Worm (Caenorhabditis elegans) whole organism, early embryonic: ENCODE results near the gene F47B8.5.

Source experiments
- B0310.2 ChIP-seq: sonication (generic microtip); optimal IDR thresholded peaks from 2 replicates; lab custom pipeline; 2016; ENCODE audit warnings: mild to moderate bottlenecking, missing genetic modification characterization, missing compliant biosample characterization
- F13C5.2 ChIP-seq: sonication (generic microtip); optimal IDR thresholded peaks from 2 replicates; lab custom pipeline; 2017; ENCODE audit warnings: mild to moderate bottlenecking, missing genetic modification characterization, inconsistent platforms, missing compliant biosample characterization
- aly-1 ChIP-seq: sonication (generic microtip); optimal IDR thresholded peaks from 2 replicates; lab custom pipeline; 2016; ENCODE audit warnings: missing genetic modification characterization, missing compliant biosample characterization
- ama-1 ChIP-seq: fragments of 150-350 bp; optimal IDR thresholded peaks from 2 replicates; lab custom pipeline; 2014
- ceh-13 ChIP-seq: fragments of 200-800 bp; sonication (Bioruptor generic); optimal IDR thresholded peaks from 2 replicates; lab custom pipeline; 2018; ENCODE audit warnings: mild to moderate bottlenecking, missing genetic modification characterization, missing compliant biosample characterization
- ceh-36 ChIP-seq: sonication (generic microtip); optimal IDR thresholded peaks from 2 replicates; lab custom pipeline; 2016; ENCODE audit warnings: missing genetic modification characterization, inconsistent platforms, missing compliant biosample characterization
- flt-1 ChIP-seq: fragments of 200-800 bp; sonication (Bioruptor generic); IDR thresholded peaks from 2 replicates; pipeline ENCODE4 v1.3.6; 2022; ENCODE audit warnings: missing genetic modification characterization, missing compliant biosample characterization
- hmbx-1 ChIP-seq: sonication (generic microtip); optimal IDR thresholded peaks from 2 replicates; lab custom pipeline; 2016; ENCODE audit warnings: mild to moderate bottlenecking, missing genetic modification characterization, missing compliant biosample characterization
- hmg-4 ChIP-seq: fragments of 200-800 bp; sonication (Bioruptor generic); optimal IDR thresholded peaks from 2 replicates; lab custom pipeline; 2018; ENCODE audit warnings: mild to moderate bottlenecking, missing genetic modification characterization, missing compliant biosample characterization
- hnd-1 ChIP-seq: sonication (generic microtip); optimal IDR thresholded peaks from 2 replicates; lab custom pipeline; 2016; ENCODE audit warnings: missing genetic modification characterization, missing compliant biosample characterization
- pes-1 ChIP-seq: fragments of 200-800 bp; sonication (Bioruptor generic); IDR thresholded peaks from 2 replicates; pipeline ENCODE4 v1.3.6; 2022; ENCODE audit warnings: missing genetic modification reagents, missing genetic modification characterization, missing compliant biosample characterization
- scrt-1 ChIP-seq: fragments of 200-800 bp; sonication (Bioruptor generic); IDR thresholded peaks from 2 replicates; pipeline ENCODE4 v1.3.6; 2022; ENCODE audit warnings: missing genetic modification characterization, missing compliant biosample characterization
- sea-1 ChIP-seq: fragments of 200-800 bp; sonication (Bioruptor generic); conservative IDR thresholded peaks from 2 replicates; pipeline ENCODE4 v1.3.6; 2022; ENCODE audit warnings: missing genetic modification characterization, missing compliant biosample characterization
- tbx-11 ChIP-seq: fragments of 200-800 bp; sonication (Bioruptor generic); IDR thresholded peaks from 2 replicates; pipeline ENCODE4 v1.3.6; 2022; ENCODE audit warnings: missing genetic modification characterization, missing compliant biosample characterization
- tbx-37 ChIP-seq: fragments of 200-800 bp; sonication (Bioruptor generic); conservative IDR thresholded peaks from 2 replicates; pipeline ENCODE4 v1.3.6; 2022; ENCODE audit warnings: missing genetic modification reagents, missing genetic modification characterization, missing compliant biosample characterization
- tra-4 ChIP-seq: sonication (generic microtip); optimal IDR thresholded peaks from 2 replicates; lab custom pipeline; 2017; ENCODE audit warnings: missing genetic modification characterization, missing compliant biosample characterization

F47B8.5 gene

DNA sequence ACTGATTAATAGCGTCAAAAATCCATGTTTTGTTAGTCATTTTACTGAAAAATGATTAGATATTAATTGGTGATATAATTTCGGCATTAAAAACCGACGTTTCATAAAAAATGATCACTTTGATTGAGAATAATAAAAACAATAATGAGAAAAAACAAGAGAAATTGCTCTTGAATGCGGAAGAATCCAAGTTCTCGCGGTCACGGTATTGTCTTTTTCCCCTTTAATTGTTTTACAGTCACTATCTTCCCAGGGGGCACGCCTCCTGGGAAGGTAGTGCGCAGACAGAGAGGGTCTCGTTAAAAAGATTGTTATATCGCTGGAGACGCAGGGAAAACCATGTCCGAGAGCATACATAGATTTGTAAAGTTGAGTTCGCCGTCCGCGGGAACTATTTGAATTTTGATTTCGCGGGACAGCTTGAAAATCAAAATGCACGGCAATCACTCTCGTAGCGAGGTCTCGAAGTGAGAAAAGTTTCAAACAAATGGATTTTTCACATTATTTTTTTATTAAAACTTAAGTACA lies 33.9 kb downstream of the F47B8.5 start, which contains the start of gene F14D7.2:
Gene F14D7.2, minus strand, starts transcription at position 51 of the 528 bp plus-strand sequence.
- no peak for TF ChIP-seq sea-1
- no peak for TF ChIP-seq F13C5.2 (tag; lab: Kevin White, UChicago)
- TF ChIP-seq hnd-1, result no peak
- TF ChIP-seq pes-1 (GFP tag; lab: Robert Waterston, UW), result no peak
- no peak for TF ChIP-seq B0310.2 (tag; lab: Kevin White, UChicago)
- TF ChIP-seq ceh-36 (tag; lab: Kevin White, UChicago), result no peak

DNA sequence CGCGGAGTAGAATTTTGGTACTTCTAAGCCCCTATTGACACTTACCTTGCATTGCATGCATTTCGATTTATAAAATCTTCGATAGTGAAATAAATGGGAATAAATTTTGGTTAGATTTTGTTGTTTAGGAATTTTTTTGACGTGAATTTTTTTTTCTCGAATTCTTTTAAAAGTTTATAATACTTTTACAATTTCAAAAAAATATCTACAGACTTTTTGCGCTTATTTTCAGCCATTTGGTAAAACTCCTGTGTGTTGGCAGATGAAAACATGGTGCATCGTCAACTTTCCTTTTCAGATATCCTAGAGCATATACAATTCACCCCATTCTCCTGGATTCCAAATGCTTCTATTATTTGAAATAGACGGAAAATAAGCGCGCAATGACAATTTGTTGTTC lies 37.0 kb downstream of the F47B8.5 start, which contains the start of gene F14D7.18:
Gene F14D7.18, minus strand, starts transcription at position 101 of the 400 bp plus-strand sequence.
- TF ChIP-seq scrt-1 (no peak), B0310.2 (tag; lab: Kevin White, UChicago) (no peak), F13C5.2 (tag; lab: Kevin White, UChicago) (no peak), sea-1 (no peak), tbx-37 (no peak), flt-1 (GFP tag; lab: Robert Waterston, UW) (no peak), hnd-1 (no peak), hmbx-1 (tag; lab: Kevin White, UChicago) (no peak), hmg-4 (GFP tag; lab: Kevin White, UChicago) (no peak), tra-4 (no peak)

DNA sequence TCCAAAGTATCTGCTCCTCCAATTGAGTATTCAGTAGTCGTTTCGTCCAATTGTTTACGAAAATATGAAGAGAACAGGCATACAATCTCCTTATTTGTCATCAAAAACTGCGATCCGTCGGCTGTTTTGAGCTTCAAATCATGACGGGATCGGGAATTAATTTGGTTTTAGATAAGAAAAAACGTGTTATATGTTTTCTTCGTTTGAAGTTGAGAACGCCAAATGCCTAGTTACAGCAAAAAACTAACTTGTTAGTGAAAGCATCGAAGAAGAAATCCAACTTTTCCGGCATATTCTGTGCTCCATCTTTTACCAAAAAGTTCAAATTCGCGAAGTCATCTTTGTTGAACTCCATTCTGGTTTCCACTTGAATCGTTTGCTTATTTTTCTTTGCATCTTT lies 38.3 kb downstream of the F47B8.5 start, which contains the start of gene F14D7.1:
Gene F14D7.1, minus strand, starts transcription at position 101 of the 400 bp plus-strand sequence.
- TF ChIP-seq ama-1 (lab: Kevin White, UChicago) (no peak), scrt-1 (no peak), F13C5.2 (tag; lab: Kevin White, UChicago) (no peak), pes-1 (GFP tag; lab: Robert Waterston, UW) (no peak), B0310.2 (tag; lab: Kevin White, UChicago) (no peak), tbx-11 (GFP tag; lab: Robert Waterston, UW) (no peak), aly-1 (tag; lab: Kevin White, UChicago) (no peak), ceh-13 (GFP tag; lab: Kevin White, UChicago) (no peak), hmbx-1 (tag; lab: Kevin White, UChicago) (no peak), flt-1 (GFP tag; lab: Robert Waterston, UW) (no peak), hmg-4 (GFP tag; lab: Kevin White, UChicago) (no peak)

DNA sequence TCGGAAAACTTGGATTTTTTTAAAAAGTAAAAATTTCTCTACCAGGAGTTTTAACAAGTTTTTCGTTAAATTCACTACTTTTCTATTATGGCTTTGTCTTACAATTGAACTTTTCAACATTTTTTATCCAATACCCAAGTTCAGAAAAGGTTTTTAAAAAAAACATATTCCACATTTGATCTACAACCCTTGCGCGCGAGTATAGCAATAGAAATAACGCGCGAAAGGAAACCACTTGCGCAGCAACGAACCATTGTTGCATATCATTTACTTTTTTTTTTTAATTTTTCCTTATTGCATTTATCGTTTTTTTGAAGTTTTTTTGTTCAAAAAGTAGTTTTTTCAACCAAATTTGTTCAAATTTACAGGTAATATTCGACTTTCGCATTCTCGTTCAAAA lies 41.9 kb downstream of the F47B8.5 start, which contains the start of gene F40G12.11:
Gene F40G12.11, plus strand, starts transcription at position 369 of the 400 bp plus-strand sequence.
- TF ChIP-seq hnd-1 (no peak), ceh-36 (tag; lab: Kevin White, UChicago) (no peak), scrt-1 (no peak), hmbx-1 (tag; lab: Kevin White, UChicago) (no peak), tbx-37 (no peak), ama-1 (lab: Kevin White, UChicago) (no peak), F13C5.2 (tag; lab: Kevin White, UChicago) (no peak), tra-4 (no peak), B0310.2 (tag; lab: Kevin White, UChicago) (no peak), sea-1 (no peak), ceh-13 (GFP tag; lab: Kevin White, UChicago) (no peak)

DNA sequence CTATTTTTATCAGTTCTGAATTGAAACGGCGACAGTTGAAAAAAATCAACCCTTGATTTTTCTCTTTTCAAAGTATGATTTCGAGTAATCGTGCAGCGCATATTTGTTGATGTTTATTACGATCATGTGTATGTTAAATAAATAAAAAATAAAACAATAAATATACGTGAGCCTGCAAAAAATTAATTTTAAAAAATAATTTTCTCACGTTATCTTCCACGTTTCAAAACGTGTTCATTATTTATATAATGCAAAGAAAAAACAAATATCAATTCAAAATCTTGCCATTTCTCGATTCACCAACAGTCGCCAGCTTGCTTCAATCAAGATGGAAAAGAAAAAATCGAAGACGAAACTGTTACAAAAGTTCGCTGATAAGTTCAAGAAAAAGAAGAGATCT lies 44.4 kb downstream of the F47B8.5 start, which contains the start of gene F40G12.10:
Gene F40G12.10, plus strand, starts transcription at position 301 of the 400 bp plus-strand sequence.
- TF ChIP-seq aly-1 (tag; lab: Kevin White, UChicago), result no peak
- no peak for TF ChIP-seq F13C5.2 (tag; lab: Kevin White, UChicago)
- no peak for TF ChIP-seq hnd-1
- no peak for TF ChIP-seq B0310.2 (tag; lab: Kevin White, UChicago)
- TF ChIP-seq ceh-13 (GFP tag; lab: Kevin White, UChicago), result no peak
- no peak for TF ChIP-seq tbx-11 (GFP tag; lab: Robert Waterston, UW)
- no peak for TF ChIP-seq sea-1
- no peak for TF ChIP-seq flt-1 (GFP tag; lab: Robert Waterston, UW)
- no peak for TF ChIP-seq pes-1 (GFP tag; lab: Robert Waterston, UW)
- TF ChIP-seq scrt-1, result no peak

DNA sequence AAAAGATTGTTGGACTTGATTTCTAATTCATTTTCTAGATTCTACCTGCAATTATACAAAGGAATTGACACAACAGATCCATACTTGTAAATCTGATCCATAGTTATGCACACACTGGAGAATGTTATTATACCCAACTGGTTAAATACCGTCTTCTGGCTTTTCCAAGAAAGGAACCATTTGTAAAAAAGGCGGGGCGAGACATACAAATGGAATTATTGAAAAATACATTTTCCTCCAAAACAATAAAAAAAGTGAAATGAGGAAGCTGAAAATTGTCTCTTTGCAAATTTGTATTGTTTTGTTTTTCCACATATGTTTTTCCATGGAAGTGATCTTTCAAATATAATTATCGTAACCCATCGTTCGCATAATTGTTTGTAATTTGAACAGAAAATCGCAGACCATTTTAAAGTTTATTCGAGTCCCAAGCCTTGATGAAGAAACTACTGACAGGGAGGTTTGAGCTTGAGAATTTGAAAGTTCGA lies 45.4 kb downstream of the F47B8.5 start, which contains the start of the genes srt-74 and F40G12.9:
Gene srt-74, minus strand, starts transcription at position 101 of the 488 bp plus-strand sequence.
Gene F40G12.9, plus strand, starts transcription at position 438 of the 488 bp plus-strand sequence.
- no peak for TF ChIP-seq aly-1 (tag; lab: Kevin White, UChicago)
- no peak for TF ChIP-seq flt-1 (GFP tag; lab: Robert Waterston, UW)
- TF ChIP-seq hmbx-1 (tag; lab: Kevin White, UChicago), result no peak
- no peak for TF ChIP-seq F13C5.2 (tag; lab: Kevin White, UChicago)
- no peak for TF ChIP-seq tra-4
- TF ChIP-seq ceh-36 (tag; lab: Kevin White, UChicago), result no peak
- TF ChIP-seq pes-1 (GFP tag; lab: Robert Waterston, UW), result no peak
- TF ChIP-seq hmg-4 (GFP tag; lab: Kevin White, UChicago), result no peak
- no peak for TF ChIP-seq ama-1 (lab: Kevin White, UChicago)

ce11 chrV:14279777-14280176 lies 47.9 kb downstream of the F47B8.5 start, which contains the start of gene srt-33:
Gene srt-33 (minus strand): TSS chrV:14279877.
- TF ChIP-seq aly-1 (tag; lab: Kevin White, UChicago) (no peak), tra-4 (no peak), B0310.2 (tag; lab: Kevin White, UChicago) (no peak), pes-1 (GFP tag; lab: Robert Waterston, UW) (no peak)
